Fruit fly (Drosophila melanogaster) whole organism: ENCODE results near the gene Rh5.
"Not testable (repeated sequence)": the region's sequence is repeated elsewhere in the genome, so short reads cannot be mapped to it uniquely, and the experiment has no call there.

Experiments used
- CG8478 ChIP-seq: fragments of >200 bp; optimal IDR thresholded peaks from 2 replicates; lab custom pipeline; 2018; ENCODE audit warnings: inconsistent platforms
- Dll ChIP-seq: fragments of >200 bp; optimal IDR thresholded peaks from 2 replicates; lab custom pipeline; 2017
- EcR ChIP-seq, 2 experiments: fragments of >200 bp; optimal IDR thresholded peaks; 2 replicates each; lab custom pipeline; 2017; ENCODE audit warnings: missing biosample characterization in 2 of 2, missing genetic modification characterization in 2 of 2, missing genetic modification reagents in 2 of 2
- pan ChIP-seq: fragments of >200 bp; optimal IDR thresholded peaks from 2 replicates; lab custom pipeline; 2017
- psq ChIP-seq: fragments of >200 bp; optimal IDR thresholded peaks from 2 replicates; lab custom pipeline; 2017
- usp ChIP-seq: fragments of >200 bp; optimal IDR thresholded peaks from 2 replicates; lab custom pipeline; 2017; ENCODE audit warnings: missing biosample characterization, missing genetic modification characterization, mixed read lengths

The Rh5 gene

dm6 chr2L:11976955-11977354 is 31.0 kb upstream of the Rh5 start:
- TF ChIP-seq CG8478, result no peak
- TF ChIP-seq pan (lab: Kevin White, UChicago), result no peak
- no peak for TF ChIP-seq EcR (GFP tag; optimal IDR thresholded peaks at IDR 0.05; lab: Kevin White, UChicago)
- TF ChIP-seq usp (GFP tag; lab: Kevin White, UChicago), result no peak
- no peak for TF ChIP-seq Dll (lab: Kevin White, UChicago)
- no peak for TF ChIP-seq psq (lab: Kevin White, UChicago)

dm6 chr2L:11977721-11978120 is 30.2 kb upstream of the Rh5 start:
- no peak for TF ChIP-seq pan (lab: Kevin White, UChicago)
- no peak for TF ChIP-seq Dll (lab: Kevin White, UChicago)
- TF ChIP-seq usp (GFP tag; lab: Kevin White, UChicago), result no peak
- no peak for TF ChIP-seq CG8478
- no peak for TF ChIP-seq psq (lab: Kevin White, UChicago)
- no peak for TF ChIP-seq EcR (GFP tag; optimal IDR thresholded peaks at IDR 0.05; lab: Kevin White, UChicago)

dm6 chr2L:11980075-11980474 is 27.9 kb upstream of the Rh5 start:
- TF ChIP-seq EcR (GFP tag; optimal IDR thresholded peaks at IDR 0.05; lab: Kevin White, UChicago), result no peak

- no peak for TF ChIP-seq usp (GFP tag; lab: Kevin White, UChicago)
- TF ChIP-seq pan (lab: Kevin White, UChicago), result no peak
- TF ChIP-seq CG8478, result no peak
- TF ChIP-seq psq (lab: Kevin White, UChicago), result no peak
- TF ChIP-seq EcR (GFP tag; optimal IDR thresholded peaks at IDR 0.05; lab: Kevin White, UChicago), result no peak
- no peak for TF ChIP-seq Dll (lab: Kevin White, UChicago)
Measured at dm6 chr2L:11981210-11981609, 26.7 kb upstream of the Rh5 start, which contains the start of gene CG16965. Gene CG16965 (plus strand): TSS chr2L:11981591.

dm6 chr2L:11987945-11988344 is 20.0 kb upstream of the Rh5 start, which contains the start of the genes CG6686 and CG34163:
Gene CG6686 (minus strand): TSS chr2L:11988039.
Gene CG34163 (plus strand): TSS chr2L:11988270.
- TF ChIP-seq usp (GFP tag; lab: Kevin White, UChicago) (no peak), EcR (GFP tag; optimal IDR thresholded peaks at IDR 0.05; lab: Kevin White, UChicago) (no peak), Dll (lab: Kevin White, UChicago) (no peak), pan (lab: Kevin White, UChicago) (no peak), psq (lab: Kevin White, UChicago) (no peak), CG8478 (no peak)

dm6 chr2L:11989210-11989609 is 18.7 kb upstream of the Rh5 start:
- TF ChIP-seq usp (GFP tag; lab: Kevin White, UChicago), result no peak
- TF ChIP-seq psq (lab: Kevin White, UChicago), result no peak
- no peak for TF ChIP-seq Dll (lab: Kevin White, UChicago)
- no peak for TF ChIP-seq CG8478

- TF ChIP-seq EcR (GFP tag; optimal IDR thresholded peaks at IDR 0.05; lab: Kevin White, UChicago) (no peak), psq (lab: Kevin White, UChicago) (no peak), Dll (lab: Kevin White, UChicago) (no peak), pan (lab: Kevin White, UChicago) (no peak)
Measured at dm6 chr2L:11989729-11990128, 18.2 kb upstream of the Rh5 start, which contains the start of the genes zuc and dgt2. Gene zuc (minus strand): TSS chr2L:11989882. Gene dgt2 (plus strand): TSS chr2L:11989936.

- TF ChIP-seq Dll (lab: Kevin White, UChicago) (no peak), CG8478 (no peak), EcR (GFP tag; optimal IDR thresholded peaks at IDR 0.05; lab: Kevin White, UChicago) (no peak), psq (lab: Kevin White, UChicago) (no peak), usp (GFP tag; lab: Kevin White, UChicago) (no peak), pan (lab: Kevin White, UChicago) (no peak)
Measured at dm6 chr2L:11990458-11991065, 17.4 kb upstream of the Rh5 start, which contains the start of gene escl. Gene escl (plus strand): TSS chr2L:11990927.

dm6 chr2L:11992602-11993001 is 15.4 kb upstream of the Rh5 start, which contains the start of gene Ada1-2:
Gene Ada1-2 (plus strand): TSS chr2L:11992902.
- not testable (repeated sequence) for TF ChIP-seq CG8478; psq (lab: Kevin White, UChicago); Dll (lab: Kevin White, UChicago)

dm6 chr2L:11995332-11995790 is 12.6 kb upstream of the Rh5 start, which contains the start of the genes CG18789 and Qtzl:
Gene CG18789 (minus strand): TSS chr2L:11995432.
Gene Qtzl (plus strand): TSS chr2L:11995740.
- TF ChIP-seq usp (GFP tag; lab: Kevin White, UChicago); CG8478; EcR (GFP tag; optimal IDR thresholded peaks at IDR 0.05; lab: Kevin White, UChicago): not testable (repeated sequence)

dm6 chr2L:11996509-11996908 is 11.4 kb upstream of the Rh5 start, which contains the start of gene Ada1-1:
Gene Ada1-1 (plus strand): TSS chr2L:11996809.
- TF ChIP-seq usp (GFP tag; lab: Kevin White, UChicago); Dll (lab: Kevin White, UChicago); pan (lab: Kevin White, UChicago): not testable (repeated sequence)

dm6 chr2L:11999240-11999704 is 8.7 kb upstream of the Rh5 start, which contains the start of the genes CG18787 and Nfs1:
Gene CG18787 (minus strand): TSS chr2L:11999340.
Gene Nfs1 (plus strand): TSS chr2L:11999654.
- not testable (repeated sequence) for TF ChIP-seq psq (lab: Kevin White, UChicago); CG8478; pan (lab: Kevin White, UChicago)
